Worm (Caenorhabditis elegans): ENCODE measurements around the gene nfx-1.

Gene nfx-1

DNA sequence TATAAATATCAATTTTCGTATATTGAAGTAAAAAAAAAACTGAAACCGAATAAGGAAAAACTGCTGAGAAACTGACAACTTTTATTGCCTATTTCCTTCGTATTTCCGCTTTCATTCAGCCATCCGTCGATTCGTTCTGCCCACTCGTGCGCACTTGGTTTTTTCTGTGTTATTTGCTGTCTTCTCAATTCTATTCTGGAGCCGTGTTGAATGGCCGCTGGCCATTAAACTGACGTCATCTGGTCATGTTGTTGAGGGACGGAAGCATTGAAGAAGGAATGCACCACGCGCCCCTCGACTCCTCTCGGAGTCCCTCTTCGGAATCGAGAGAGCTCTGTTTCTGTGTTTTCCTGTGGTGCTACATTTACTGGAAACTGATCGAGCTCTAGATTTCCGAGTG lies 26.6 kb upstream of the nfx-1 start (continued):
- TF ChIP-seq hsf-1 (GFP tag; IDR thresholded peaks at IDR 0.05) (0 out of 2 replicates have a peak, but pooled peaks have one; percentile 38), pha-4 (tag; optimal IDR thresholded peaks at IDR 0.05) (no peak), attf-5 (GFP tag; optimal IDR thresholded peaks at IDR 0.05) (no peak), ceh-40 (GFP tag; IDR thresholded peaks at IDR 0.05) (no peak), F57A8.1 (GFP tag; optimal IDR thresholded peaks at IDR 0.05) (no peak), lsy-27 (tag; optimal IDR thresholded peaks at IDR 0.05; ENCODE audit: borderline replicate concordance, insufficient read depth) (no peak), mxl-1 (tag; optimal IDR thresholded peaks at IDR 0.05) (no peak), ceh-27 (GFP tag; optimal IDR thresholded peaks at IDR 0.05) (peak; percentile 57), nfya-2 (GFP tag; IDR thresholded peaks at IDR 0.05) (no peak), ztf-25 (GFP tag; IDR thresholded peaks at IDR 0.05) (no peak), nhr-27 (tag; optimal IDR thresholded peaks at IDR 0.05) (no peak)

DNA sequence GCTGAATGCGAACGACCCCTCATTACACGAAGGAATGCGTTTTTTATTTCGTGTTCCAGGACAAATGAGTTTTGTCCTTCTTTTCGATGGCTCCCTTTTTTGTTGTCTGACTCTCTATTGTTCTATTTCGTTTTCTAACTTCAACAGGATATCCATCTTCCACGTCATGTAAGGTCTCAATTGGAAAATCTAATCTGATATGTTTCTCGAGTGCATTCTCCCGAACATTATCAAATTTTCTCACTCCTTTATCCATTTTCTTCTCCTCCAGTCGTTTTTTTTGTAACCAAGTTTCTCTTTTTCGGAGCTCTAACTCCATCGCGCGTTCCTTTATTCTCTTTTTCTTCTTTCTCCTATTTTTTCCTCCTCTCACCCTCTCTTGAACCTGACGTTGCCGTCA lies 24.8 kb upstream of the nfx-1 start:
- TF ChIP-seq tbx-9 (tag; optimal IDR thresholded peaks at IDR 0.05; ENCODE audit: borderline replicate concordance) (no peak), hmg-20 (GFP tag; IDR thresholded peaks at IDR 0.05) (no peak), ekl-4 (GFP tag; IDR thresholded peaks at IDR 0.05) (no peak), madf-3 (GFP tag; IDR thresholded peaks at IDR 0.05) (no peak), akir-1 (GFP tag; optimal IDR thresholded peaks at IDR 0.05) (no peak)

DNA sequence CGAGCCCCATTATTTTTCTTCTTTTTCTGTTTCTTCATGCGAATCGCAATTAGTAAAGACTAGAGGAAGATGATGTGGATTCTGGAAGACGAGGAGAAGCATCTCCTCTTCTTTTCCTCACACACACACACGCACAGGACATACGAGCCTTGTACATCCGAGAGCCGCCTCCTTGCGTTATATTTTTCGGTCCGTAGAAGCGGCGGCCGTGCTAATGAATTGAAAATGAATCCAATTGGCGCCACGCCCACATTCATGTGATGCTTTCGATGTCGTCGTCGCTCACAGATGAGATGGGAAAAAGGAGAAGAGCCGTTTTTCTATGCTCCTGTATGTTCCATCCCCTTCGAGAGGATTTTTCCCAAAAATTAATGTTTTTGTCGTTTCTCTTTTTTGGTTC lies 23.7 kb upstream of the nfx-1 start:
- TF ChIP-seq zfh-2 (GFP tag; conservative IDR thresholded peaks at IDR 0.05) (0 out of 2 replicates have a peak, but pooled peaks have one; percentile 19), snpc-1.1 (tag; optimal IDR thresholded peaks at IDR 0.05; ENCODE audit: insufficient read depth) (no peak), F39B2.1 (GFP tag; IDR thresholded peaks at IDR 0.05) (no peak)

DNA sequence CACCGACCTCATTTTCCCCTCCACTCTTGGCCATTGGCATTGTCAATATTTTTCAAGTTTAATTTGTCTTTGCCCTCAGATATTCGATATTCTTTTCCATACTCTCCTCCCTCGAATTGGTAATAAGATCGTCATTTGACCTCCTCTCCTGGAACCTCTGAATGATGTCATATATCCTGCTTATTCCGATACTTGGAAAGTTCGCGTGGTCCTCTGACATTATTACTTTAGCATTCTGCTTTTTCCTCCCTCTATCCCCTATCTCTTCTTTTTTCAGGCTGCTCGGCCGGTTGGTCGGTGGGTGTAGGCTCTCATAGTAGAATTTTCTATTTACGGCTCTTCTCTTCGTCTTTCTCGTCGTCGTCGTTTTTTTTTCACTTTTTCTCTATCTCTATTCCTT lies 22.7 kb upstream of the nfx-1 start:
- TF ChIP-seq ztf-6 (GFP tag; IDR thresholded peaks at IDR 0.05): no peak
- no peak for TF ChIP-seq K11D2.4 (GFP tag; IDR thresholded peaks at IDR 0.05)
- TF ChIP-seq ceh-100 (GFP tag; IDR thresholded peaks at IDR 0.05): no peak
- TF ChIP-seq atf-7 (tag; optimal IDR thresholded peaks at IDR 0.05): peak; percentile 6
- TF ChIP-seq sptf-2 (GFP tag; optimal IDR thresholded peaks at IDR 0.05): no peak
- no peak for TF ChIP-seq ZK185.1 (tag; optimal IDR thresholded peaks at IDR 0.05; ENCODE audit: poor library complexity, severe bottlenecking)
- peak; percentile 29 for TF ChIP-seq chd-7 (tag; optimal IDR thresholded peaks at IDR 0.05)
- no peak for TF ChIP-seq Y67H2A.10 (GFP tag; conservative IDR thresholded peaks at IDR 0.05)

DNA sequence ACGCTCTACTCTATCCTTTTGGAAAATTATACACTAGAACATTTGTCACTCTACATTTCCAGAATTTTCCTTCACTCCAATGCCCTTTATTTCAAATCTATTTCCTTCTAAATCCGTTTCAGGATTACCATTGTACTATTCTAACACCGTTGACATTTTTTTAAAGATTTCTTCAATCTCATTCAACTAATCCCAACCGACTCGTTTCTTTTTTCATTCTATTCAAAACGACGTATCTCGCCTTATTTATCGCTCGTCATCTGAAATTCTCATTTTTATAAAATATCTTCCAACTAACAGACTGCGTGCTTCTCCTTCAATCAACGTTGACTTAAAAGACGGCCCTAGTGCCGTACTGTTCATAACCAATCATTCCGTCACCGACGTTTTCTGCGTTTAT lies 22.1 kb upstream of the nfx-1 start, which contains the start of gene akap-1:
akap-1 (plus strand) TSS at position 301 of the 400 bp plus-strand sequence.
- TF ChIP-seq ceh-58 (GFP tag; IDR thresholded peaks at IDR 0.05): no peak

DNA sequence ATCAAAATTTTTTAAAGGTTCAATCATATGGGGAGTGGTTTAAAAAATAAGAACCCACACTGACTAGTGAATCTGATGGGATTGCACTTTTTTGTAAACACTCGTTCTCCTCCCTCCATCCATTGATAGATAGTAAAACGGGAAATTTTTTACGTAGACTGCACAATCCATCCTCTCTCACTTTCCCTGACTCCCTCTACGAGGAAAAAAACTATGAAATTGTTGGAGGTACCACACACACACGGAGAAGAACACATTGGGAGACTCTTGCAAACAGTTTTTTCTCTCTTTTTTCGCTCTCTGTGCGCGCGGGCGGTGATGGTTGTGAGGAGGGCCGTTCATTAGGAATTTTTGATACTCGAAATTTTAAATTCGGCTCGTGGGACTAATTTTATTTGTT lies 19.8 kb upstream of the nfx-1 start:
- TF ChIP-seq sdz-38 (tag; optimal IDR thresholded peaks at IDR 0.05) (no peak), repo-1 (tag; optimal IDR thresholded peaks at IDR 0.05) (no peak), ztf-26 (tag; optimal IDR thresholded peaks at IDR 0.05) (no peak), snpc-4 (GFP tag; optimal IDR thresholded peaks at IDR 0.05) (no peak), snpc-4 (tag; optimal IDR thresholded peaks at IDR 0.05) (no peak), efl-1 (GFP tag; optimal IDR thresholded peaks at IDR 0.05) (no peak)

Data from whole organism, young adult.